Fruit fly (Drosophila melanogaster): ENCODE results near the gene CG13907.

- TF ChIP-seq CG8924 (tag; optimal IDR thresholded peaks at IDR 0.05) (no peak), zen (tag; optimal IDR thresholded peaks at IDR 0.05) (no peak), insv (GFP tag; optimal IDR thresholded peaks at IDR 0.05) (peak in 1 of 2 experiments; percentile 84), CG5180 (GFP tag; optimal IDR thresholded peaks at IDR 0.05) (no peak), CG15479 (GFP tag; optimal IDR thresholded peaks at IDR 0.05) (no peak), pros (GFP tag; optimal IDR thresholded peaks at IDR 0.05) (peak; percentile 90), esg (GFP tag; conservative IDR thresholded peaks at IDR 0.05) (no peak), CG10543 (GFP tag; optimal IDR thresholded peaks at IDR 0.05) (no peak), Sox100B (GFP tag; optimal IDR thresholded peaks at IDR 0.05) (no peak), Fer3 (tag; optimal IDR thresholded peaks at IDR 0.05) (no peak), Dfd (GFP tag; optimal IDR thresholded peaks at IDR 0.05) (no peak), Ssrp (tag; optimal IDR thresholded peaks at IDR 0.05) (no peak), CTCF (GFP tag; optimal IDR thresholded peaks at IDR 0.05) (no peak)
These were observed 18.8 kb upstream of the CG13907 start for dm6 chr3L:900466-901249.
